Worm (Caenorhabditis elegans): ENCODE data around the gene Y17G9B.4.

The Y17G9B.4 gene

ce11 chrIV:4748408-4749105 lies 3.4 kb upstream of the Y17G9B.4 start, which contains the start of gene cyc-2.1 (continued):
- no peak for TF ChIP-seq vab-15 (tag; optimal IDR thresholded peaks at IDR 0.05)
- peak; percentile 38 for TF ChIP-seq nhr-47 (tag; optimal IDR thresholded peaks at IDR 0.05)
- TF ChIP-seq lin-39 (tag; optimal IDR thresholded peaks at IDR 0.05) = no peak
- peak; percentile 26 for TF ChIP-seq hpl-2 (GFP tag; optimal IDR thresholded peaks at IDR 0.05)

ce11 chrIV:4749155-4749554 lies 2.8 kb upstream of the Y17G9B.4 start:
- TF ChIP-seq hlh-17 (GFP tag; optimal IDR thresholded peaks at IDR 0.05; ENCODE audit: borderline replicate concordance) (no peak), isw-1 (GFP tag; IDR thresholded peaks at IDR 0.05) (no peak), ceh-8 (GFP tag; optimal IDR thresholded peaks at IDR 0.05) (no peak), unc-86 (tag; optimal IDR thresholded peaks at IDR 0.05) (no peak), mab-9 (GFP tag; IDR thresholded peaks at IDR 0.05) (0 out of 2 replicates have a peak, but pooled peaks have one; percentile 35), pag-3 (tag; optimal IDR thresholded peaks at IDR 0.05; ENCODE audit: borderline replicate concordance, insufficient read depth) (no peak), C34B4.2 (tag; optimal IDR thresholded peaks at IDR 0.05) (peak; percentile 19)

DNA sequence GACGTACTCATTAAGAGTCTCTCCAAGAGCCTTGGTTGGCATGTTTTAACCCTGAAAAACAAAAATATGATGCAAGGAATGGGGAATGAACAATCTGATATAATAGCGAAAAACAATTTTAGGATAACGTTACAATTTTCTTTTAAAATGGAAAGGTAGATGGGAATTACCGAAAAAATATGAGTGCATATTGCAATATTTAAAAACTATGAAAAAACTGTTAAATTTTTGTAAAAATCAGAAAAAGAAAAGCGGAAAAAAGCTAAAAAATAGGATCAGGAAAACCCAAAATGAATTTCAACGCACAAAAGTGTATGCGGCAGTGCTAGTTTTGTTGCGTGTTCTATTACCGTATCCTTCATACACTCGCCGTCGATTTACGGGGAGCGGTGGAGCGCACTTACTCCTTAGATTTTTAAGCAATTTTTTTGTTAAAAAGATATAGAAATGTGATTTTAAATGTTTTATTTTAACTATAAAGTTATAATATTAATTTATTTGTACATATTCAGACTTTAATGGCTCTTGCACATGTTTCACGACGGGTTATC lies 2.1 kb upstream of the Y17G9B.4 start, which contains the start of the genes rpl-20 and Y17G9B.5:
rpl-20 (minus strand) TSS at position 51 of the 551 bp plus-strand sequence.
Y17G9B.5 (plus strand) TSS at position 513 of the 551 bp plus-strand sequence.
- peak; percentile 99 for TF ChIP-seq jun-1 (tag; optimal IDR thresholded peaks at IDR 0.05)
- TF ChIP-seq alr-1 (tag; optimal IDR thresholded peaks at IDR 0.05; ENCODE audit: borderline replicate concordance) = no peak
- TF ChIP-seq nhr-20 (tag; optimal IDR thresholded peaks at IDR 0.05) = peak; percentile 100
- TF ChIP-seq efl-1 (optimal IDR thresholded peaks at IDR 0.05) = peak; percentile 97 to 98
- TF ChIP-seq efl-1 (GFP tag; optimal IDR thresholded peaks at IDR 0.05 in 1 of 2) = peak; percentile 91 to 99
- TF ChIP-seq swsn-7 (tag; optimal IDR thresholded peaks at IDR 0.05) = peak; percentile 100
- peak; percentile 100 for TF ChIP-seq xbp-1 (tag; optimal IDR thresholded peaks at IDR 0.05)
- TF ChIP-seq unc-30 (tag; optimal IDR thresholded peaks at IDR 0.05) = peak; percentile 91
- peak; percentile 100 for TF ChIP-seq mep-1 (tag; optimal IDR thresholded peaks at IDR 0.05)
- TF ChIP-seq zag-1 (tag; optimal IDR thresholded peaks at IDR 0.05) = peak; percentile 99
- TF ChIP-seq rnt-1 (tag; optimal IDR thresholded peaks at IDR 0.05) = peak; percentile 99
- TF ChIP-seq unc-62 (GFP tag; optimal IDR thresholded peaks at IDR 0.05) = peak; percentile 96
- peak; percentile 78 for TF ChIP-seq nhr-12 (tag; optimal IDR thresholded peaks at IDR 0.05)
- peak; percentile 81 for TF ChIP-seq ces-1 (GFP tag; optimal IDR thresholded peaks at IDR 0.05)
- TF ChIP-seq unc-86 (tag; optimal IDR thresholded peaks at IDR 0.05) = peak; percentile 100
- TF ChIP-seq pag-3 (tag; optimal IDR thresholded peaks at IDR 0.05; ENCODE audit: borderline replicate concordance, insufficient read depth) = peak; percentile 85
- TF ChIP-seq egl-27 (tag; optimal IDR thresholded peaks at IDR 0.05) = peak; percentile 93 to 98
- peak; percentile 98 for TF ChIP-seq efl-3 (GFP tag; optimal IDR thresholded peaks at IDR 0.05)
- TF ChIP-seq ets-5 (GFP tag; IDR thresholded peaks at IDR 0.05) = peak; percentile 100
- peak; percentile 99 for TF ChIP-seq elt-2 (tag; optimal IDR thresholded peaks at IDR 0.05)
- TF ChIP-seq aha-1 (tag; optimal IDR thresholded peaks at IDR 0.05) = peak; percentile 98
- TF ChIP-seq hlh-17 (GFP tag; optimal IDR thresholded peaks at IDR 0.05; ENCODE audit: borderline replicate concordance) = peak; percentile 73
- TF ChIP-seq irx-1 (tag; optimal IDR thresholded peaks at IDR 0.05) = peak; percentile 100
- peak; percentile 81 for TF ChIP-seq F16B12.6 (tag; optimal IDR thresholded peaks at IDR 0.05)
- TF ChIP-seq lin-14 (GFP tag; optimal IDR thresholded peaks at IDR 0.05) = peak; percentile 100
- TF ChIP-seq fkh-8 (tag; optimal IDR thresholded peaks at IDR 0.05) = peak; percentile 100
- peak; percentile 96 for TF ChIP-seq ceh-63 (GFP tag; optimal IDR thresholded peaks at IDR 0.05)
- TF ChIP-seq ceh-90 (tag; optimal IDR thresholded peaks at IDR 0.05) = peak; percentile 75
- peak; percentile 100 for TF ChIP-seq nhr-47 (tag; optimal IDR thresholded peaks at IDR 0.05)
- TF ChIP-seq skn-1 (tag; optimal IDR thresholded peaks at IDR 0.05) = peak; percentile 99
- peak; percentile 100 for TF ChIP-seq aly-2 (tag; optimal IDR thresholded peaks at IDR 0.05)
- TF ChIP-seq isw-1 (GFP tag; IDR thresholded peaks at IDR 0.05) = peak; percentile 100
- peak; percentile 94 for TF ChIP-seq blmp-1 (tag; optimal IDR thresholded peaks at IDR 0.05)
- peak; percentile 100 for TF ChIP-seq unc-130 (tag; optimal IDR thresholded peaks at IDR 0.05)
- peak; percentile 100 for TF ChIP-seq tbx-2 (tag; optimal IDR thresholded peaks at IDR 0.05)
- peak; percentile 98 for TF ChIP-seq lir-3 (tag; optimal IDR thresholded peaks at IDR 0.05; ENCODE audit: poor library complexity)
- peak; percentile 100 for TF ChIP-seq ceh-8 (GFP tag; optimal IDR thresholded peaks at IDR 0.05)
- TF ChIP-seq mdl-1 (tag; optimal IDR thresholded peaks at IDR 0.05) = peak in 1 of 2 experiments; percentile 98
- peak; percentile 88 for TF ChIP-seq pqm-1 (tag; optimal IDR thresholded peaks at IDR 0.05)
- TF ChIP-seq egl-13 (tag; optimal IDR thresholded peaks at IDR 0.05) = peak; percentile 100
